Worm (Caenorhabditis elegans): ENCODE results near the gene Y116F11B.9.
A peak's percentile ranks its signal among the peaks of the same experiment; 100 is the strongest.

Y116F11B.9 gene

DNA sequence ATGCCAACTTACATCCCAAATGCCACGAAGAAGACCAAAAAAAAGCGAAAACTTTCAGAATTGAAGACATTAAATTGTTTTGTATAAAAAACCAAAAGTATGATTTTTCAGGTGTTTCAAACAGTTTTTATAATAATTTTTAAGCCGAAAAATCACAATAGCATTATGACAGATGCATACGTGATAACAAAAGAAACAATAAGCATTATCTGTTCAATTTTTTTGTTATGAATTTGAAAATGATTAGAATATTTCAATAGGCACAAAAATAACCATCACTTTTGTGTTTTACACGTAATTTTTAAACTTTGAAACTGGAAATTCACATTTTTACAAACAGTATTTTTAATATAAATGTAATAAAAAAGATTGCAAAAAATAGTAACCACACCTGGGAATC lies 45.7 kb downstream of the Y116F11B.9 start, which contains the start of gene Y116F11B.17:
TSS of gene Y116F11B.17 (minus strand) at position 101 of the 400 bp plus-strand sequence.
- no peak for TF ChIP-seq lir-3 (tag; optimal IDR thresholded peaks at IDR 0.05; ENCODE audit: poor library complexity)
- TF ChIP-seq lin-14 (GFP tag; optimal IDR thresholded peaks at IDR 0.05), result no peak
- TF ChIP-seq swsn-7 (tag; optimal IDR thresholded peaks at IDR 0.05), result no peak
- no peak for TF ChIP-seq lin-39 (tag; optimal IDR thresholded peaks at IDR 0.05)
- no peak for TF ChIP-seq fos-1 (tag; optimal IDR thresholded peaks at IDR 0.05)
- no peak for TF ChIP-seq tbx-2 (tag; optimal IDR thresholded peaks at IDR 0.05)
- no peak for TF ChIP-seq ceh-63 (GFP tag; optimal IDR thresholded peaks at IDR 0.05)
- no peak for TF ChIP-seq ces-1 (GFP tag; optimal IDR thresholded peaks at IDR 0.05)
- no peak for TF ChIP-seq nhr-47 (tag; optimal IDR thresholded peaks at IDR 0.05)
- no peak for TF ChIP-seq mab-9 (GFP tag; IDR thresholded peaks at IDR 0.05)
- no peak for TF ChIP-seq lsy-2 (tag; optimal IDR thresholded peaks at IDR 0.05)

ce11 chrV:19820178-19820577 lies 47.6 kb downstream of the Y116F11B.9 start:
- no peak for TF ChIP-seq nhr-71 (tag; optimal IDR thresholded peaks at IDR 0.05)
- no peak for TF ChIP-seq nhr-47 (tag; optimal IDR thresholded peaks at IDR 0.05)
- no peak for TF ChIP-seq ztf-11 (tag; optimal IDR thresholded peaks at IDR 0.05)
- no peak for TF ChIP-seq nhr-19 (GFP tag; conservative IDR thresholded peaks at IDR 0.05)
- TF ChIP-seq xbp-1 (tag; optimal IDR thresholded peaks at IDR 0.05), result no peak
- no peak for TF ChIP-seq mab-9 (GFP tag; IDR thresholded peaks at IDR 0.05)
- TF ChIP-seq skn-1 (tag; optimal IDR thresholded peaks at IDR 0.05), result no peak
- TF ChIP-seq unc-86 (tag; optimal IDR thresholded peaks at IDR 0.05), result no peak
- no peak for TF ChIP-seq egl-13 (tag; optimal IDR thresholded peaks at IDR 0.05)
- TF ChIP-seq tlp-1 (tag; optimal IDR thresholded peaks at IDR 0.05), result no peak
- no peak for TF ChIP-seq lin-13 (GFP tag; optimal IDR thresholded peaks at IDR 0.05)
- no peak for TF ChIP-seq ama-1 (optimal IDR thresholded peaks at IDR 0.05)
- TF ChIP-seq Y116A8C.19 (tag; optimal IDR thresholded peaks at IDR 0.05; ENCODE audit: borderline replicate concordance), result no peak

DNA sequence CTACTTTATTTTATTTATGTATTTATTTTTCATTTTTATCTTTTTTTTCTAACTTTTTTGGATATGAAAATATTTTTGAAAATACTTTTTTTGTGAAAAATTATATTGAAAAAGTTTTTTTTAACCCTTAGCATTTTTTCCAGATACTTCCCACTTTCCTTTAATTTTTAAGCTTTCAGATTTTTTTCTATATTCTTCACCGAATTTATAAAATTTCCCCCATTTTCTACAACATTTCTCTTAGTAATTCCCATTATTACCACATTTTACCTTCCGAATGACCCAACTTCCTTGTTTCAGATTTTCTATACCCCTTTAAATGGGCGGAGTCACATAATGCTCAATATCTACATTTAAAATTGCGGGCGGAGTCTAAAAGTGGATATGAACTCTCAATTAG lies 53.0 kb downstream of the Y116F11B.9 start, which contains the start of gene daf-28:
TSS of gene daf-28 (plus strand) at position 301 of the 400 bp plus-strand sequence.
- TF ChIP-seq ceh-82 (tag; optimal IDR thresholded peaks at IDR 0.05), result no peak
- no peak for TF ChIP-seq lin-14 (GFP tag; optimal IDR thresholded peaks at IDR 0.05)
- TF ChIP-seq unc-86 (tag; optimal IDR thresholded peaks at IDR 0.05), result no peak
- no peak for TF ChIP-seq nhr-19 (GFP tag; conservative IDR thresholded peaks at IDR 0.05)

ce11 chrV:19805548-19805947 lies 62.2 kb downstream of the Y116F11B.9 start:
- TF ChIP-seq nhr-71 (tag; optimal IDR thresholded peaks at IDR 0.05) (peak; percentile 8), grh-1 (GFP tag; IDR thresholded peaks at IDR 0.05) (no peak), lin-14 (GFP tag; optimal IDR thresholded peaks at IDR 0.05) (no peak), fkh-4 (tag; optimal IDR thresholded peaks at IDR 0.05; ENCODE audit: borderline replicate concordance) (no peak), sox-4 (tag; optimal IDR thresholded peaks at IDR 0.05) (no peak), tbx-2 (tag; optimal IDR thresholded peaks at IDR 0.05) (no peak), ztf-11 (tag; optimal IDR thresholded peaks at IDR 0.05) (no peak), pax-3 (tag; optimal IDR thresholded peaks at IDR 0.05) (peak; percentile 8), dsc-1 (tag; optimal IDR thresholded peaks at IDR 0.05) (peak; percentile 40), nhr-20 (tag; optimal IDR thresholded peaks at IDR 0.05) (no peak), ceh-63 (GFP tag; optimal IDR thresholded peaks at IDR 0.05) (no peak), efl-1 (optimal IDR thresholded peaks at IDR 0.05) (no peak), efl-1 (GFP tag; optimal IDR thresholded peaks at IDR 0.05 in 1 of 2) (peak in 1 of 2 experiments; percentile 37), dpl-1 (GFP tag; optimal IDR thresholded peaks at IDR 0.05) (no peak), lir-3 (tag; optimal IDR thresholded peaks at IDR 0.05; ENCODE audit: poor library complexity) (no peak), ceh-8 (GFP tag; optimal IDR thresholded peaks at IDR 0.05) (peak; percentile 71), sup-37 (GFP tag; optimal IDR thresholded peaks at IDR 0.05) (no peak), elt-3 (tag; optimal IDR thresholded peaks at IDR 0.05) (no peak), fkh-8 (tag; optimal IDR thresholded peaks at IDR 0.05) (peak; percentile 51), nhr-84 (tag; optimal IDR thresholded peaks at IDR 0.05) (no peak), ceh-90 (tag; optimal IDR thresholded peaks at IDR 0.05) (no peak), ztf-4 (tag; optimal IDR thresholded peaks at IDR 0.05) (no peak)

Data from whole organism, L1 larva.